Worm (Caenorhabditis elegans): Measurements from ENCODE around the gene F28H7.8.
A peak's percentile ranks its signal among the peaks of the same experiment; 100 is the strongest.

The F28H7.8 gene

DNA sequence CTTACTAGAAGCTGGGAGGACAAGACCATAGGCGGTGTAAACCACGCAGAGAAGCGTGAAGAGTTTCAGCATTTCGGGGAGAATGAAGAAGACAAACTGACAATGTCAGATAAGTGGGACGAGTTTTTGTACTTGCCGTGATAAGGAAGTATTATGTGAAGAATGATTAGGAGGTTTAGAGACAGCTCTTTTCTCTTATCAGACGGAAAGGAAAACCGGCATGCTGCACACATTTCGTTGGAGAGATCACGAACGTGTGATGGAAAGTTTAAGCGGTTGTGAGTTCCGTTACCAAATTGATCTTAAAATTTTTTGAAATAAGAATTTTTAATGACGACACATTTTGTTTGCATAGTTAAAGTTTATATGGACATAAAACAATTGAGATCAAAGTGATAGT lies 8.1 kb upstream of the F28H7.8 start, which contains the start of gene F28H7.3:
TSS of gene F28H7.3 (minus strand) at position 159 of the 400 bp plus-strand sequence.
- TF ChIP-seq nhr-80 (tag; optimal IDR thresholded peaks at IDR 0.05), result peak; percentile 90
- no peak for TF ChIP-seq efl-1 (GFP tag; optimal IDR thresholded peaks at IDR 0.05)

DNA sequence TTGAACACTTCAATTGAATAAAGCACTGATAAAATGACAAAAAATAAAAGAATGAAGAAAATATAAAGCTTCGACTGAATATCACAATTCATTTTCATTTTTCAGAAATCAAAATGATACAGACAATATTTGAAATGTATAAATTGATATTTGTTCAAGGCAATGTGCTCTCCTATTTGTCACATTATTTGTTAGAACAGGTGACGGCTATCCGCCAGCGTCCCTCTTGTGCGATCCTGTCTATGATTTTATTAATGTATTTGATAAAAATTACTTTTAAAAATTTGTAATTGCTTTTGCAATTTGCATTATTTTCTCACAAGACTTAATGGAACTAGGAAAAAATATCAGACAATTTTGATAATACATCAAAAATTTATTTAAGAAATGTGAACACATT lies 4.7 kb upstream of the F28H7.8 start, which contains the start of gene F28H7.7:
TSS of gene F28H7.7 (minus strand) at position 101 of the 400 bp plus-strand sequence.
- TF ChIP-seq lin-26 (GFP tag; IDR thresholded peaks at IDR 0.05) (no peak), ztf-25 (GFP tag; IDR thresholded peaks at IDR 0.05) (no peak), hlh-12 (tag; optimal IDR thresholded peaks at IDR 0.05) (no peak), tlf-1 (GFP tag; optimal IDR thresholded peaks at IDR 0.05) (no peak), egrh-3 (GFP tag; IDR thresholded peaks at IDR 0.05) (no peak), ekl-4 (GFP tag; IDR thresholded peaks at IDR 0.05) (no peak), nfya-2 (GFP tag; IDR thresholded peaks at IDR 0.05) (no peak), bed-1 (GFP tag; IDR thresholded peaks at IDR 0.05) (no peak), madf-3 (GFP tag; IDR thresholded peaks at IDR 0.05) (no peak), sdz-38 (tag; optimal IDR thresholded peaks at IDR 0.05) (no peak)

DNA sequence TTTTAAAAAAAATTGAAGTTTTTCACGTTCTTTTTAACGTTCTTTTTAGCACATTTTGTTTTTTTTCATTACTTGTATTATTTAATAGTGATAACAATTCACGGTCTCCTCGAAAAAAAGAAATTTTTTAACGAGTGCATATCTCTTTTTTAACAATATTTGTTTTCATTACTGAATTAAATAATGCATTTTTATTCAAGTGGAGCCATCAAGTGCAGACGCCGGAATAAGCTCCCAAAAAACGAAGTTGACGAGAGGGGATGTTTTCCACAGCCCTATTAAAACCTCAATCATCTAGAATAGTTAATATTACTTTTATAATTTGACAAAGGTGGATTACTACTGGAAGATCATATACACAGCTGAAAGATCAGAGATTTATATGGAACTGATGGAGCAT lies 2.1 kb upstream of the F28H7.8 start, which contains the start of gene irld-6:
TSS of gene irld-6 (minus strand) at position 101 of the 400 bp plus-strand sequence.
- TF ChIP-seq zfh-2 (GFP tag; conservative IDR thresholded peaks at IDR 0.05) (no peak), lin-26 (GFP tag; IDR thresholded peaks at IDR 0.05) (no peak), tlf-1 (GFP tag; optimal IDR thresholded peaks at IDR 0.05) (no peak), mes-4 (tag; optimal IDR thresholded peaks at IDR 0.05) (no peak), F52B5.7 (tag; optimal IDR thresholded peaks at IDR 0.05) (no peak), lir-1 (GFP tag; conservative IDR thresholded peaks at IDR 0.05) (no peak)

DNA sequence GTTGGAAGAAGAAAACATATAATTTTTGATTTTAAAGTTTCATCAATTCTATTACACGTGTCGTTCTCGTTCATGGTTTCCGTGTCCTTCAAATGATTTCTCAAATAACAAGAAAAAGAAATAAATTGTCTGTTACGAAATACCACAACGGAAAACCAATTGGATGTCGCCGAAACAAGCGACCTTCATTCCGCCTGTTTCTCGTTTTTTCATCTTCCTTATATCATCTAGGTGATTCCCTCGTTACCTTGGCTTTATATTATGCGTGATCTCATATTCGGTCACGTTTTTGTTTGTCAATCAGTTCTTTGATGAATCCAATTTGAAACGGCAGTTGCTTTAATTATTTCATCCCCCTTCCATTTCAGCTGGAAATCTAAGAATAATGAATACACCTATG lies 1.6 kb upstream of the F28H7.8 start:
- TF ChIP-seq cebp-1 (GFP tag; IDR thresholded peaks at IDR 0.05) (peak; percentile 57; the same call in 1 of the 2 replicates), cebp-1 (tag; optimal IDR thresholded peaks at IDR 0.05) (no peak), Y53G8AR.9 (GFP tag; conservative IDR thresholded peaks at IDR 0.05) (no peak), atf-7 (tag; optimal IDR thresholded peaks at IDR 0.05) (no peak)

DNA sequence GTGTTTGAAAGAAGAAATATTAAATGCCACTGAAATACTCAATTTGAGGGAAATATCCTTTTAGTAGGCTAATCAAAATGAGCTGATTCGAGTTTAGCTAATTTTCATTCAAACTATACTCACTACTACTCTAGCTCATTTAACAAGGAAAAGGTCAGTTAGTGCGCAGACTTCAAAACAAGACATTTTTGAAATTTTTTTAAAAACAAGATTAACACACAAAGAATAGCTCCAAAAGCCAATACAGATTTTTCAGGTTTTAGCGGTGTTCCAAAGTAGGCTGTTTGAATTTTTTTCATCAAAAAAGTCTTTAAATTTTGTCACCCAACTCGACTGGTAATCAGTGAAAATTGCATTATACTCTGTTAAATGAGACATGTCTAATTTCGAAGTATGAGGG lies 2.1 kb downstream of the F28H7.8 start:
- no peak for TF ChIP-seq Y53G8AR.9 (GFP tag; conservative IDR thresholded peaks at IDR 0.05)
- no peak for TF ChIP-seq dox-1 (GFP tag; IDR thresholded peaks at IDR 0.05)
- TF ChIP-seq akir-1 (GFP tag; optimal IDR thresholded peaks at IDR 0.05), result no peak
- TF ChIP-seq attf-5 (GFP tag; optimal IDR thresholded peaks at IDR 0.05), result no peak

DNA sequence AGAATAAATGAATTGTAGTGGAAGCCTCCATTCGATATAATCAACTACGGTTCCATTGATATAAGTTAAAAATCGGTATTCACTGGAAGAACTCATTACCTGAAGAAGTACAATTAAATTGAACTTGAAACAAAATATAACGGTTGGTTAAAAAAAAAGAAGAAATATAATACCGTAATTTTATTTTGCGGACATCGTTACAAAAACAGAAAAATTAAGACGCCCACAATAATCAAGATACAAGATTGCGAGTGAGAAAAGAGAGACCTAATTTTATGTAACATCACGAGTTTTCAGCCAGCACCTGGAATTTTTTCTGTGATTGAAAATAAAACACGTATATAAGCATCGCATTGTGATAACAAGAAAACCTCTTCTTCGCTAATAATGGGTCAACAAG lies 3.9 kb downstream of the F28H7.8 start, which contains the start of gene sre-6:
TSS of gene sre-6 (minus strand) at position 101 of the 400 bp plus-strand sequence.
- TF ChIP-seq Y53G8AR.9 (GFP tag; conservative IDR thresholded peaks at IDR 0.05), result no peak
- TF ChIP-seq F39B2.1 (GFP tag; IDR thresholded peaks at IDR 0.05), result no peak
- no peak for TF ChIP-seq sptf-2 (GFP tag; optimal IDR thresholded peaks at IDR 0.05)
- no peak for TF ChIP-seq him-1 (tag; optimal IDR thresholded peaks at IDR 0.05)
- TF ChIP-seq F52B5.7 (tag; optimal IDR thresholded peaks at IDR 0.05), result no peak
- no peak for TF ChIP-seq madf-10 (tag; optimal IDR thresholded peaks at IDR 0.05)
- TF ChIP-seq let-526 (GFP tag; IDR thresholded peaks at IDR 0.05), result no peak
- no peak for TF ChIP-seq tbx-9 (tag; optimal IDR thresholded peaks at IDR 0.05; ENCODE audit: borderline replicate concordance)
- no peak for TF ChIP-seq mcd-1 (GFP tag; IDR thresholded peaks at IDR 0.05)
